Fruit fly (Drosophila melanogaster) whole organism, embryonic: ENCODE results near the gene Prx3.

ENCODE experiments used
- Awh ChIP-seq: fragments of 200-800 bp; sonication (Bioruptor generic); IDR thresholded peaks from 2 replicates; pipeline ENCODE4, ENCODE4 v1.3.6; 2022; ENCODE audit warnings: missing biosample characterization, missing genetic modification characterization
- CG10274 ChIP-seq: fragments of 200-800 bp; sonication (Bioruptor generic); optimal IDR thresholded peaks from 3 replicates; lab custom pipeline; 2017; ENCODE audit warnings: missing biosample characterization, mild to moderate bottlenecking, missing genetic modification characterization
- CG11247 ChIP-seq: fragments of 200-800 bp; sonication (Bioruptor generic); IDR thresholded peaks from 2 replicates; pipeline ENCODE4 v1.3.6; 2022; ENCODE audit warnings: missing biosample characterization, missing genetic modification characterization
- CG16863 ChIP-seq: fragments of 200-800 bp; sonication (Bioruptor generic); optimal IDR thresholded peaks from 3 replicates; lab custom pipeline; 2016; ENCODE audit warnings: missing biosample characterization, missing genetic modification characterization
- CG17612 ChIP-seq: fragments of 200-800 bp; sonication (Bioruptor generic); IDR thresholded peaks from 2 replicates; pipeline ENCODE4 v1.3.6; 2022; ENCODE audit warnings: missing biosample characterization, missing genetic modification characterization
- CG18262 ChIP-seq: fragments of 200-800 bp; optimal IDR thresholded peaks from 3 replicates; lab custom pipeline; 2019; ENCODE audit warnings: missing biosample characterization, mild to moderate bottlenecking, missing genetic modification characterization, moderate library complexity
- CG2712 ChIP-seq: fragments of 200-800 bp; optimal IDR thresholded peaks from 3 replicates; lab custom pipeline; 2019; ENCODE audit warnings: missing biosample characterization, mild to moderate bottlenecking, missing genetic modification characterization, moderate library complexity
- CG2875 ChIP-seq: fragments of 200-800 bp; sonication (Bioruptor generic); optimal IDR thresholded peaks from 2 replicates; lab custom pipeline; 2017; ENCODE audit warnings: missing biosample characterization, mild to moderate bottlenecking, missing genetic modification characterization, missing genetic modification reagents
- CG33213 ChIP-seq: fragments of 200-800 bp; sonication (Bioruptor generic); optimal IDR thresholded peaks from 3 replicates; lab custom pipeline; 2016; ENCODE audit warnings: missing biosample characterization, missing genetic modification characterization
- CG4617 ChIP-seq: fragments of 200-800 bp; sonication (Bioruptor generic); optimal IDR thresholded peaks from 3 replicates; lab custom pipeline; 2016; ENCODE audit warnings: missing biosample characterization, missing genetic modification characterization, borderline replicate concordance
- CG4854 ChIP-seq: fragments of 200-800 bp; sonication (Bioruptor generic); optimal IDR thresholded peaks from 2 replicates; lab custom pipeline; 2016; ENCODE audit warnings: missing biosample characterization, missing genetic modification characterization, inconsistent platforms
- CG6854 ChIP-seq: fragments of 200-800 bp; sonication (Bioruptor generic); optimal IDR thresholded peaks from 3 replicates; lab custom pipeline; 2017; ENCODE audit warnings: missing biosample characterization, mild to moderate bottlenecking, missing genetic modification characterization
- Dad ChIP-seq: fragments of 200-800 bp; sonication (Bioruptor generic); optimal IDR thresholded peaks from 3 replicates; lab custom pipeline; 2016; ENCODE audit warnings: missing biosample characterization, missing genetic modification characterization
- Deaf1 ChIP-seq: fragments of 200-800 bp; optimal IDR thresholded peaks from 3 replicates; lab custom pipeline; 2019; ENCODE audit warnings: missing biosample characterization, mild to moderate bottlenecking, missing genetic modification characterization, moderate library complexity
- Dp ChIP-seq: fragments of 200-800 bp; sonication (Bioruptor generic); optimal IDR thresholded peaks from 2 replicates; lab custom pipeline; 2018; ENCODE audit warnings: missing biosample characterization, mild to moderate bottlenecking, missing genetic modification characterization, moderate library complexity
- Eip74EF ChIP-seq, 2 experiments: fragments of 200-800 bp in 1 of 2; fragments of >200 bp in 1 of 2; sonication (Bioruptor generic) in 1 of 2; optimal IDR thresholded peaks; 2 replicates each; lab custom pipeline; 2017 to 2019; ENCODE audit warnings: missing biosample characterization in 2 of 2, missing genetic modification characterization in 2 of 2, mild to moderate bottlenecking in 1 of 2, moderate library complexity in 1 of 2
- HHEX ChIP-seq: fragments of 200-800 bp; sonication (Bioruptor generic); optimal IDR thresholded peaks from 3 replicates; lab custom pipeline; 2017; ENCODE audit warnings: missing biosample characterization, mild to moderate bottlenecking, missing genetic modification characterization, missing genetic modification reagents
- Hand ChIP-seq: fragments of 200-800 bp; sonication (Bioruptor generic); optimal IDR thresholded peaks from 2 replicates; lab custom pipeline; 2017; ENCODE audit warnings: mild to moderate bottlenecking, missing biosample characterization, missing genetic modification reagents, missing genetic modification characterization
- Hmr ChIP-seq: fragments of 200-800 bp; sonication (Bioruptor generic); optimal IDR thresholded peaks from 3 replicates; lab custom pipeline; 2017; ENCODE audit warnings: mild to moderate bottlenecking, missing biosample characterization, missing genetic modification reagents, missing genetic modification characterization
- Hsf ChIP-seq: fragments of 200-800 bp; sonication (Bioruptor generic); optimal IDR thresholded peaks from 3 replicates; lab custom pipeline; 2016; ENCODE audit warnings: missing biosample characterization, missing genetic modification characterization
- Lhr ChIP-seq: fragments of 200-800 bp; sonication (Bioruptor generic); optimal IDR thresholded peaks from 3 replicates; lab custom pipeline; 2017; ENCODE audit warnings: mild to moderate bottlenecking, missing biosample characterization, missing genetic modification reagents, missing genetic modification characterization
- NfI ChIP-seq: fragments of 200-800 bp; sonication (Bioruptor generic); optimal IDR thresholded peaks from 3 replicates; lab custom pipeline; 2018; ENCODE audit warnings: missing biosample characterization, mild to moderate bottlenecking, missing genetic modification characterization, moderate library complexity
- Oli ChIP-seq: fragments of 200-800 bp; sonication (Bioruptor generic); optimal IDR thresholded peaks from 2 replicates; lab custom pipeline; 2018; ENCODE audit warnings: missing biosample characterization, mild to moderate bottlenecking, missing genetic modification characterization, moderate library complexity
- Ptx1 ChIP-seq: fragments of 200-800 bp; sonication (Bioruptor generic); IDR thresholded peaks from 2 replicates; pipeline ENCODE4 v1.3.6; 2022; ENCODE audit warnings: missing biosample characterization, missing genetic modification characterization
- abd-A ChIP-seq: fragments of 200-800 bp; sonication (Bioruptor generic); optimal IDR thresholded peaks from 3 replicates; lab custom pipeline; 2019; ENCODE audit warnings: missing biosample characterization, mild to moderate bottlenecking, missing genetic modification characterization, moderate library complexity
- crp ChIP-seq, 2 experiments: fragments of 200-800 bp; sonication (Bioruptor generic); optimal IDR thresholded peaks; 2 replicates in 1 of 2; 3 replicates in 1 of 2; lab custom pipeline; 2017; ENCODE audit warnings: missing biosample characterization in 2 of 2, missing genetic modification characterization in 2 of 2, mild to moderate bottlenecking in 1 of 2, moderate library complexity in 1 of 2
- disco-r ChIP-seq: fragments of 200-800 bp; sonication (Bioruptor generic); optimal IDR thresholded peaks from 2 replicates; lab custom pipeline; 2016; ENCODE audit warnings: missing biosample characterization, missing genetic modification characterization
- en ChIP-seq: fragments of 200-800 bp; sonication (Bioruptor generic); optimal IDR thresholded peaks from 2 replicates; lab custom pipeline; 2016; ENCODE audit warnings: missing biosample characterization, missing genetic modification characterization
- eyg ChIP-seq: fragments of 200-800 bp; sonication (Bioruptor generic); optimal IDR thresholded peaks from 3 replicates; lab custom pipeline; 2016; ENCODE audit warnings: missing biosample characterization, missing genetic modification characterization
- ftz-f1 ChIP-seq: fragments of 200-800 bp; sonication (Bioruptor generic); optimal IDR thresholded peaks from 2 replicates; lab custom pipeline; 2016; ENCODE audit warnings: missing biosample characterization, missing genetic modification characterization
- grn ChIP-seq: fragments of 200-800 bp; sonication (Bioruptor generic); optimal IDR thresholded peaks from 3 replicates; lab custom pipeline; 2017; ENCODE audit warnings: missing biosample characterization, missing genetic modification characterization
- hkb ChIP-seq, 2 experiments: fragments of 200-800 bp in 1 of 2; fragments of >200 bp in 1 of 2; sonication (Bioruptor generic) in 1 of 2; IDR thresholded peaks in 1 of 2; optimal IDR thresholded peaks in 1 of 2; 2 replicates each; pipeline versions ENCODE4 v1.3.6 to Lab custom; 2017 to 2022; ENCODE audit warnings: missing biosample characterization in 1 of 2, missing genetic modification characterization in 1 of 2
- nerfin-2 ChIP-seq: fragments of 200-800 bp; sonication (Bioruptor generic); IDR thresholded peaks from 2 replicates; pipeline ENCODE4 v1.3.6; 2022; ENCODE audit warnings: missing biosample characterization, missing genetic modification characterization; ENCODE audit not compliant: partially characterized antibody
- pho ChIP-seq: fragments of 200-800 bp; sonication (Bioruptor generic); optimal IDR thresholded peaks from 2 replicates; lab custom pipeline; 2016; ENCODE audit warnings: missing biosample characterization, missing genetic modification characterization
- unc-4 ChIP-seq: fragments of 200-800 bp; sonication (Bioruptor generic); IDR thresholded peaks from 2 replicates; pipeline ENCODE4 v1.3.6; 2022; ENCODE audit warnings: missing biosample characterization, missing genetic modification characterization; ENCODE audit not compliant: partially characterized antibody
- zen2 ChIP-seq: fragments of 200-800 bp; sonication (Bioruptor generic); IDR thresholded peaks from 3 replicates; pipeline ENCODE4 v1.3.6; 2022; ENCODE audit warnings: missing biosample characterization, missing genetic modification characterization; ENCODE audit not compliant: partially characterized antibody
- zfh1 ChIP-seq: fragments of 200-800 bp; sonication (Bioruptor generic); IDR thresholded peaks from 3 replicates; pipeline ENCODE4 v1.3.6; 2022; ENCODE audit warnings: missing biosample characterization, missing genetic modification characterization

Gene Prx3

DNA sequence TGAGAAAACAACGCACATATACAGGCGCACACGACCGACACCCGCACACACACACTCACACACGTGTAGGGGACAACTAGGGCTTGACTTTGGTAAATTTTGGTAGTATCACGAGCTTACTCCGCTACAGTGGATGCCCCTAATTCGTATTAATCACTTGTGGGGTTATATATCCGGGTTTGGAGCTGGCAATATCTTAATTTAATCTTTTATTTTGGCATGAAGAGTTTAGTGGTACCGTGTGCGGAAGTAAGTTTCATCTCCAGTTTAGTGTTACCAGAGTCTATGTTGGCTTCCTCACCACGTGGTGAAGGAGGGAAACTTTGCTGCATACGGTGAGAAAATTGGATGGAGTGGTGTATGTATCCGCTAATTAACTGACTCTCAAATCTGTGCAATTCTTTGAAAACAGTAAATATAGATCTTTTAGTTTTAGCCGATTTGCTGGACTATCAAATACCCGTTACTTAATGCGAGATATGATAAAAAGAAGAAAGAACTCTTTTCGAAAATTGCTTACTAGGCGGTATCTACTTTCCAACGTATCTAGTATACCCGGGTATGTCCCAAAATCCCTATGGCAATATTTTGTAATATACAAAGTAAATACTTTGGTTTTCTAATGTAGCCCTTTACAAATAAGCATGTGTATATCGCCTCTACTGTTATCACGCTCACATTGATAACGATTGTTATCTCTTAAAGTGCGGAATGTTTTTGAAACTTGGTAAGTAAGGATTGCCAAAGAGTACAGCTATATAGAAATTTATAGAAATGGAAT, 11.8 kb downstream of the Prx3 start, which contains the start of the genes CG5823 and P5cr-2 (continued):
- TF ChIP-seq eyg (GFP tag; lab: Kevin White, UChicago) (no peak), nerfin-2 (GFP tag; lab: Robert Waterston, UW) (no peak), grn (GFP tag; lab: Kevin White, UChicago) (no peak), CG4617 (GFP tag; lab: Kevin White, UChicago) (peak; percentile 96), CG10274 (GFP tag; lab: Kevin White, UChicago) (no peak), disco-r (no peak), Lhr (GFP tag; lab: Kevin White, UChicago) (peak; percentile 87), CG6854 (GFP tag; lab: Kevin White, UChicago) (no peak), Dad (GFP tag; lab: Kevin White, UChicago) (peak; percentile 14), Hmr (GFP tag; lab: Kevin White, UChicago) (peak; percentile 67), CG2875 (GFP tag; lab: Kevin White, UChicago) (peak; percentile 42), Dp (GFP tag; lab: Kevin White, UChicago) (peak; percentile 66), CG16863 (GFP tag; lab: Kevin White, UChicago) (peak; percentile 76), crp (GFP tag; optimal IDR thresholded peaks at IDR 0.05; lab: Kevin White, UChicago) (peak in 1 of 2 experiments; percentile 41), unc-4 (GFP tag; lab: Robert Waterston, UW) (peak; percentile 40; the same call in 1 of the 2 replicates), CG4854 (GFP tag; lab: Kevin White, UChicago) (peak; percentile 45), CG33213 (GFP tag; lab: Kevin White, UChicago) (peak; percentile 50), CG18262 (tag; lab: Kevin White, UChicago) (no peak), Eip74EF (GFP tag; optimal IDR thresholded peaks at IDR 0.05; lab: Kevin White, UChicago) (no peak), Hand (GFP tag; lab: Kevin White, UChicago) (no peak), en (GFP tag; lab: Kevin White, UChicago) (peak; percentile 41), ftz-f1 (GFP tag; lab: Kevin White, UChicago) (no peak), CG11247 (peak; percentile 35; the same call in 1 of the 2 replicates), Awh (GFP tag; lab: Robert Waterston, UW) (no peak), CG17612 (GFP tag; lab: Robert Waterston, UW) (no peak), Hsf (GFP tag; lab: Kevin White, UChicago) (peak; percentile 68), Ptx1 (GFP tag; lab: Robert Waterston, UW) (peak; percentile 55), Deaf1 (no peak), CG2712 (peak; percentile 19), hkb (optimal IDR thresholded peaks at IDR 0.05; lab: Kevin White, UChicago) (peak; percentile 27), hkb (GFP tag; IDR thresholded peaks at IDR 0.05; lab: Robert Waterston, UW) (no peak; the same call in none of the 2 replicates), zfh1 (GFP tag; lab: Robert Waterston, UW) (no peak), HHEX (peak; percentile 57), Oli (tag; lab: Kevin White, UChicago) (no peak), abd-A (tag; lab: Kevin White, UChicago) (no peak), NfI (GFP tag; lab: Kevin White, UChicago) (peak; percentile 35), pho (GFP tag; lab: Kevin White, UChicago) (peak; percentile 76), zen2 (GFP tag; lab: Robert Waterston, UW) (no peak; the same call in 2 of the 3 replicates)
